Fruit fly (Drosophila melanogaster) whole organism, prepupa: ENCODE results near the gene Vps15.

ENCODE experiments used
- CG32006 ChIP-seq: fragments of 200-800 bp; sonication (Bioruptor generic); optimal IDR thresholded peaks from 3 replicates; lab custom pipeline; 2017; ENCODE audit warnings: missing biosample characterization, mild to moderate bottlenecking, missing genetic modification characterization
- Ets96B ChIP-seq: fragments of 200-800 bp; optimal IDR thresholded peaks from 2 replicates; lab custom pipeline; 2019; ENCODE audit warnings: missing biosample characterization, mild to moderate bottlenecking, missing genetic modification characterization, moderate library complexity
- fd85E ChIP-seq: fragments of 200-800 bp; sonication (Bioruptor generic); optimal IDR thresholded peaks from 3 replicates; lab custom pipeline; 2016; ENCODE audit warnings: missing biosample characterization, missing genetic modification characterization

dm6 chr3R:9237268-9238091, 8.2 kb downstream of the Vps15 start, which contains the start of gene pum:
- TF ChIP-seq fd85E (GFP tag; lab: Kevin White, UChicago) (no peak), CG32006 (GFP tag; lab: Kevin White, UChicago) (peak; percentile 25), Ets96B (peak; percentile 25)
